Worm (Caenorhabditis elegans) whole organism, mixed stage, embryonic: Measurements from ENCODE around the gene C49F5.7.

Source experiments
- blmp-1 ChIP-seq: fragments of 150-350 bp; optimal IDR thresholded peaks from 2 replicates; lab custom pipeline; 2014; ENCODE audit warnings: missing biosample characterization, missing genetic modification characterization
- nhr-12 ChIP-seq: fragments of 150-350 bp; optimal IDR thresholded peaks from 2 replicates; lab custom pipeline; 2014; ENCODE audit warnings: missing biosample characterization, missing genetic modification characterization
- unc-62 ChIP-seq: fragments of 150-350 bp; optimal IDR thresholded peaks from 2 replicates; lab custom pipeline; 2014; ENCODE audit warnings: missing biosample characterization, missing genetic modification reagents, missing genetic modification characterization

DNA sequence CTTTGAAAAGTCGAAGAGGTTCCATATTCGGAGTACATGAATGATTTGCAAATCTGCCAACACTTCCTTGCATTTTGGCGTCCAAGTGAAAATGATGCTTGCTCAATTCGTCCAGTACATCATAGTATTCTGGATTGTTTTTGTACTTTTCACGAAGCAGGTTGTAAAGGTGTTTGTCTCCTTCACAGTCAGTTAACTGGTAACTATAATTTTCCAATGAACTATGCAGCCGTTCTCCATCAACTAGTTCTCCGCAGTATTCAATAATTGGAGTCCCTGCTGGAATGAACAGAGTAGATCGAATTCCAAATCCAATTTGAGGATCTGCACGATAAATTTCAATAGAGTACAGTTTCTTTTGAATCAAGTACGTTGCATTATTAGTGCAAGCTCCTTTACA is 23.3 kb upstream of the C49F5.7 start:
- TF ChIP-seq unc-62 (no peak), blmp-1 (tag; lab: Kevin White, UChicago) (no peak), nhr-12 (no peak)
